Fruit fly (Drosophila melanogaster): ENCODE data around the gene Best4.

DNA sequence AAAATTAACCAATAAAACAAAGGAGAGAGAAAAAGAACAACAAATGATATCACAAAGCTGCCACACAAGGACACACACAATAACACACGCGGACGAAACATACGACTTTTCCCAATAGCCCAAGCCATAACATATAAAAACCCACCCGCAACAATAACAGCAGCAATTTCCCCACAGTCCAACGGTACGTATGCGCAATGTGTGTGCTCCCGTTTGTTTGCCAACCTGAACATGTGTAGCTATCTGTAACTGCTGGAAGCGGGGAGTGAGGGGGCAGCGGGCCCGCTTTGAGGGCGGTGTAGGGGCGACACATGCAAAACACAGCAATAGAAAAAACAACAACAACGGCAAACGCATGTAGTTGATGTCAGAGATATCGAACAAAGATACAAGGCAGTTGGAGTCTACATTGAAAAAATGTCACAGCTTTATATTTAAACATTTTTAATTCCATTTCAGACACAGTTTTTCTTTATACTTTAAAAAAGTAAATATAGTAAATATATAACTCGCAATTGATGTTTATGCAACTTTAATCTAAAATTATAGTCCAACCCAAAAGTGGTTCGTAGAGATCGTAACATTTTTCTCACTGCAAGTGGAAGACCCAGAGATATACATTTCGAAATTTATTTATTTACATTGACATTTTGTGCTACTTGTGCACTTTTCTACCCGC lies 29.9 kb upstream of the Best4 start:
- TF ChIP-seq CG8478 (optimal IDR thresholded peaks at IDR 0.05) (no peak), CTCF (optimal IDR thresholded peaks at IDR 0.05) (no peak)

Measured in S2 (cell line).